Worm (Caenorhabditis elegans): ENCODE results near the gene ooc-3.

DNA sequence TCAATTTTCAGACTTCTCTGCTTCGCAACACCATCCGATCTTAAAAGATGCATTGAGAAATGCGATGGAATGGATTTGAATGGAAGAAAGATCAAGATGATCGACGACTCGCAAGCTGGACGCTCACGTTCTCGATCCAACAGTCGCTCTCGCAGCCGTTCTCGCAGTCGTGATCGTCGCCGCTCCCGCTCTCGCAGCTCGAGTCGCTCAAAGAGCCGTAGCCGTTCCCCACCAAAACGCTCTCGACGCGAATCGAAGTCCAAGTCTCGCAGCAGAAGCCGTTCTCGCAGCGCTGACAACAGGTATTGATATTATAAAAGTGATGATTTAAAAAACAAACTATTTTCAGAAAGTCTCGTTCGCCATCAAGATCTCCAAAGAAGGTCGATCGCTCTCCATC is 40.0 kb downstream of the ooc-3 start:
- TF ChIP-seq ztf-4 (tag; optimal IDR thresholded peaks at IDR 0.05) (no peak), nhr-77 (tag; optimal IDR thresholded peaks at IDR 0.05) (no peak), ceh-82 (tag; optimal IDR thresholded peaks at IDR 0.05) (no peak), alr-1 (tag; optimal IDR thresholded peaks at IDR 0.05) (no peak), skn-1 (tag; optimal IDR thresholded peaks at IDR 0.05) (no peak), unc-62 (GFP tag; optimal IDR thresholded peaks at IDR 0.05) (no peak), lin-39 (tag; optimal IDR thresholded peaks at IDR 0.05) (no peak)

Data from whole organism, L2 larva.